Worm (Caenorhabditis elegans) whole organism, mixed stage, embryonic: ENCODE data around the gene F31E9.3.

Source experiments
- elt-1 ChIP-seq: sonication (generic microtip); optimal IDR thresholded peaks from 2 replicates; lab custom pipeline; 2017; ENCODE audit warnings: missing genetic modification characterization, mild to moderate bottlenecking, missing compliant biosample characterization, antibody characterized with exemption, moderate library complexity, borderline replicate concordance; ENCODE audit not compliant: insufficient read depth
- nhr-12 ChIP-seq: fragments of 150-350 bp; optimal IDR thresholded peaks from 2 replicates; lab custom pipeline; 2014; ENCODE audit warnings: missing biosample characterization, missing genetic modification characterization
- pha-4 ChIP-seq: fragments of 150-350 bp; optimal IDR thresholded peaks from 2 replicates; lab custom pipeline; 2018; ENCODE audit warnings: missing biosample characterization, missing genetic modification reagents, missing genetic modification characterization

- TF ChIP-seq nhr-12 (tag; lab: Kevin White, UChicago): no peak
- no peak for TF ChIP-seq elt-1 (tag; lab: Kevin White, UChicago)
- TF ChIP-seq pha-4 (tag; lab: Kevin White, UChicago): no peak
Observed at ce11 chrV:17303392-17303791, 19.0 kb upstream of the F31E9.3 start.
